Worm (Caenorhabditis elegans) whole organism, L1 larva: ENCODE results near the gene ztf-18.

Source experiments
- fkh-10 ChIP-seq: sonication (generic microtip); optimal IDR thresholded peaks from 2 replicates; lab custom pipeline; 2017; ENCODE audit warnings: missing biosample characterization, missing genetic modification reagents, missing genetic modification characterization
- lin-13 ChIP-seq: fragments of 150-350 bp; optimal IDR thresholded peaks from 2 replicates; lab custom pipeline; 2014; ENCODE audit warnings: missing biosample characterization, missing genetic modification reagents, missing genetic modification characterization
- mab-9 ChIP-seq: fragments of 200-800 bp; sonication (Bioruptor generic); IDR thresholded peaks from 2 replicates; pipeline ENCODE4 v1.3.6; 2022; ENCODE audit warnings: missing genetic modification reagents, missing genetic modification characterization, missing compliant biosample characterization
- mep-1 ChIP-seq: fragments of 150-350 bp; optimal IDR thresholded peaks from 2 replicates; lab custom pipeline; 2014; ENCODE audit warnings: missing biosample characterization, missing genetic modification characterization
- nhr-11 ChIP-seq: fragments of 150-350 bp; optimal IDR thresholded peaks from 2 replicates; lab custom pipeline; 2014; ENCODE audit warnings: missing biosample characterization, missing genetic modification characterization
- nhr-237 ChIP-seq: fragments of 150-350 bp; optimal IDR thresholded peaks from 2 replicates; lab custom pipeline; 2014; ENCODE audit warnings: missing biosample characterization, missing genetic modification characterization
- nhr-84 ChIP-seq: sonication (generic microtip); optimal IDR thresholded peaks from 2 replicates; lab custom pipeline; 2017; ENCODE audit warnings: missing biosample characterization, missing genetic modification characterization
- skn-1 ChIP-seq: fragments of 150-350 bp; optimal IDR thresholded peaks from 2 replicates; lab custom pipeline; 2014; ENCODE audit warnings: missing biosample characterization, missing genetic modification characterization

DNA sequence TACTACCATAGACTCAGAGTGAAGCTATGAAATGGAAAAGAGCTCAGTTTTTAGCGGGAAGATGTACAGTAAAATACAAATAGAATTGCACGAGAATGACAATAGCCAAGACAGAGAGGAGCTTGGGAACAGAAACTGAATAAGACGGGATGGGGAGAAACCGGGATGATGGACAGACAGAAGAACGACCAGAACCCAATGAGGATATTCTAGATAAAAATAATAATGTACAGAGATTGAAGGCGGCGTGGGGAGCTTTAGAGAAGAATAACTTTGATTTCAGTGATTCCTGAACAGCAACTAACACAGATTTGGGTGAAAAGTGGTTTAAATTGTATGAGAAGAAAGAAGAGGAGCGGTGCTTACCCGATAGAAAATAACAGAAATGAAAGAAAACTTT, 14.1 kb downstream of the ztf-18 start:
- no peak for TF ChIP-seq mab-9 (GFP tag; lab: Robert Waterston, UW)
- no peak for TF ChIP-seq mep-1
- no peak for TF ChIP-seq fkh-10 (GFP tag; lab: Kevin White, UChicago)
- no peak for TF ChIP-seq nhr-11
- no peak for TF ChIP-seq nhr-84 (tag; lab: Kevin White, UChicago)
- no peak for TF ChIP-seq nhr-237 (tag; lab: Kevin White, UChicago)
- no peak for TF ChIP-seq skn-1
- no peak for TF ChIP-seq lin-13 (GFP tag; lab: Kevin White, UChicago)
